Worm (Caenorhabditis elegans): ENCODE measurements around the gene F42E11.3.

ce11 chrX:11383359-11383758 lies 8.0 kb upstream of the F42E11.3 start:
- TF ChIP-seq madf-5 (GFP tag; IDR thresholded peaks at IDR 0.05) (no peak), nhr-28 (tag; optimal IDR thresholded peaks at IDR 0.05) (no peak), aly-2 (tag; optimal IDR thresholded peaks at IDR 0.05) (no peak), unc-62 (GFP tag; optimal IDR thresholded peaks at IDR 0.05 in 1 of 2) (peak in 1 of 2 experiments; percentile 29), unc-62 (tag; optimal IDR thresholded peaks at IDR 0.05) (no peak), lin-13 (GFP tag; optimal IDR thresholded peaks at IDR 0.05) (no peak), ama-1 (optimal IDR thresholded peaks at IDR 0.05) (no peak), ceh-82 (tag; optimal IDR thresholded peaks at IDR 0.05) (no peak), R02D3.7 (tag; optimal IDR thresholded peaks at IDR 0.05) (no peak), egl-27 (tag; optimal IDR thresholded peaks at IDR 0.05) (no peak), snpc-1.2 (GFP tag; IDR thresholded peaks at IDR 0.05) (no peak), unc-130 (GFP tag; optimal IDR thresholded peaks at IDR 0.05) (no peak)
